Worm (Caenorhabditis elegans) whole organism, L4 larva: ENCODE data around the gene oma-2.
A peak's percentile ranks its signal among the peaks of the same experiment; 100 is the strongest.

ENCODE experiments used
- F10B5.3 ChIP-seq: sonication (generic microtip); optimal IDR thresholded peaks from 2 replicates; lab custom pipeline; 2016; ENCODE audit warnings: mild to moderate bottlenecking, missing genetic modification characterization, missing compliant biosample characterization
- F37D6.2 ChIP-seq: sonication (generic microtip); optimal IDR thresholded peaks from 2 replicates; lab custom pipeline; 2016; ENCODE audit warnings: mild to moderate bottlenecking, missing genetic modification characterization, missing compliant biosample characterization
- F44E2.7 ChIP-seq: fragments of 200-800 bp; sonication (Bioruptor generic); IDR thresholded peaks from 2 replicates; pipeline ENCODE4 v2.1.2; 2022; ENCODE audit warnings: missing genetic modification characterization, missing compliant biosample characterization
- T20F7.1 ChIP-seq: fragments of 200-800 bp; sonication (Bioruptor generic); optimal IDR thresholded peaks from 2 replicates; lab custom pipeline; 2018; ENCODE audit warnings: mild to moderate bottlenecking, missing genetic modification characterization, missing compliant biosample characterization
- T26A8.4 ChIP-seq: fragments of 200-800 bp; sonication (Bioruptor generic); IDR thresholded peaks from 2 replicates; pipeline ENCODE4 v1.3.6; 2022; ENCODE audit warnings: missing genetic modification characterization, missing compliant biosample characterization
- Y105C5A.15 ChIP-seq: fragments of 200-800 bp; sonication (Bioruptor generic); IDR thresholded peaks from 2 replicates; pipeline ENCODE4 v1.3.6; 2022; ENCODE audit warnings: missing genetic modification characterization, missing compliant biosample characterization
- Y5F2A.4 ChIP-seq: fragments of 200-800 bp; sonication (Bioruptor generic); optimal IDR thresholded peaks from 2 replicates; lab custom pipeline; 2018; ENCODE audit warnings: mild to moderate bottlenecking, missing genetic modification characterization, missing compliant biosample characterization
- aha-1 ChIP-seq: fragments of 150-350 bp; peaks from one replicate; lab custom pipeline; 2014; ENCODE audit warnings: missing biosample characterization, missing genetic modification characterization
- attf-4 ChIP-seq: sonication (generic microtip); optimal IDR thresholded peaks from 3 replicates; lab custom pipeline; 2017; ENCODE audit warnings: missing biosample characterization, missing genetic modification characterization
- ceh-28 ChIP-seq: fragments of 150-350 bp; optimal IDR thresholded peaks from 2 replicates; lab custom pipeline; 2014; ENCODE audit warnings: missing biosample characterization, missing genetic modification reagents, missing genetic modification characterization
- cey-2 ChIP-seq: sonication (generic microtip); optimal IDR thresholded peaks from 3 replicates; lab custom pipeline; 2017; ENCODE audit warnings: missing genetic modification characterization, mild to moderate bottlenecking, missing compliant biosample characterization, antibody characterized with exemption, borderline replicate concordance; ENCODE audit not compliant: insufficient read depth
- ctbp-1 ChIP-seq: fragments of 200-800 bp; sonication (Bioruptor generic); IDR thresholded peaks from 2 replicates; pipeline ENCODE4 v1.3.6; 2022; ENCODE audit warnings: missing genetic modification reagents, missing genetic modification characterization, missing compliant biosample characterization
- daf-16 ChIP-seq, 3 experiments: sonication (generic microtip); optimal IDR thresholded peaks; 2 replicates each; lab custom pipeline; 2016 to 2017; ENCODE audit warnings: missing genetic modification characterization in 3 of 3, missing genetic modification reagents in 3 of 3, mild to moderate bottlenecking in 2 of 3, missing compliant biosample characterization in 2 of 3, missing biosample characterization in 1 of 3, moderate library complexity in 1 of 3
- dmd-6 ChIP-seq: fragments of 200-800 bp; sonication (Bioruptor generic); IDR thresholded peaks from 2 replicates; pipeline ENCODE4 v1.3.6; 2022; ENCODE audit warnings: missing genetic modification reagents, missing genetic modification characterization, missing compliant biosample characterization
- dpl-1 ChIP-seq: fragments of 150-350 bp; optimal IDR thresholded peaks from 2 replicates; lab custom pipeline; 2014; ENCODE audit warnings: missing biosample characterization, missing genetic modification reagents, missing genetic modification characterization
- dve-1 ChIP-seq: sonication (generic microtip); optimal IDR thresholded peaks from 2 replicates; lab custom pipeline; 2017; ENCODE audit warnings: antibody characterized with exemption, mild to moderate bottlenecking, missing genetic modification characterization, missing compliant biosample characterization; ENCODE audit not compliant: insufficient read depth
- egl-43 ChIP-seq: fragments of 200-800 bp; sonication (Bioruptor generic); IDR thresholded peaks from 2 replicates; pipeline ENCODE4 v1.3.6; 2022; ENCODE audit warnings: missing genetic modification reagents, missing genetic modification characterization, missing compliant biosample characterization
- fkh-10 ChIP-seq: fragments of 150-350 bp; optimal IDR thresholded peaks from 2 replicates; lab custom pipeline; 2014; ENCODE audit warnings: missing biosample characterization, missing genetic modification reagents, missing genetic modification characterization
- hif-1 ChIP-seq, 2 experiments: sonication (generic microtip); optimal IDR thresholded peaks; 2 replicates each; lab custom pipeline; 2016 to 2017; ENCODE audit warnings: missing compliant biosample characterization in 2 of 2, missing genetic modification characterization in 2 of 2, missing genetic modification reagents in 2 of 2, missing genotype in 2 of 2, mild to moderate bottlenecking in 1 of 2
- hlh-11 ChIP-seq: fragments of 200-800 bp; sonication (Bioruptor generic); optimal IDR thresholded peaks from 2 replicates; lab custom pipeline; 2018; ENCODE audit warnings: mild to moderate bottlenecking, missing genetic modification characterization, missing compliant biosample characterization
- hlh-30 ChIP-seq: sonication (generic microtip); optimal IDR thresholded peaks from 2 replicates; lab custom pipeline; 2017; ENCODE audit warnings: antibody characterized with exemption, mild to moderate bottlenecking, missing genetic modification characterization, missing compliant biosample characterization; ENCODE audit not compliant: insufficient read depth
- hmg-1.1 ChIP-seq: fragments of 200-800 bp; sonication (Bioruptor generic); IDR thresholded peaks from 2 replicates; pipeline ENCODE4 v1.3.6; 2022; ENCODE audit warnings: missing genetic modification reagents, missing genetic modification characterization, missing compliant biosample characterization
- jun-1 ChIP-seq: fragments of 150-350 bp; optimal IDR thresholded peaks from 2 replicates; lab custom pipeline; 2014; ENCODE audit warnings: missing biosample characterization, missing genetic modification reagents, missing genetic modification characterization
- lin-13 ChIP-seq: fragments of 150-350 bp; optimal IDR thresholded peaks from 2 replicates; lab custom pipeline; 2014; ENCODE audit warnings: missing biosample characterization, missing genetic modification reagents, missing genetic modification characterization
- lin-15B ChIP-seq: fragments of 150-350 bp; sonication (generic microtip); optimal IDR thresholded peaks from 3 replicates; lab custom pipeline; 2014; ENCODE audit warnings: missing biosample characterization, missing genetic modification characterization
- lir-3 ChIP-seq: sonication (generic microtip); optimal IDR thresholded peaks from 2 replicates; lab custom pipeline; 2016; ENCODE audit warnings: mild to moderate bottlenecking, missing genetic modification characterization, missing compliant biosample characterization
- lsy-2 ChIP-seq, 2 experiments: fragments of 150-350 bp in 1 of 2; sonication (generic microtip) in 1 of 2; optimal IDR thresholded peaks; 2 replicates each; lab custom pipeline; 2014 to 2017; ENCODE audit warnings: missing biosample characterization in 2 of 2, missing genetic modification characterization in 2 of 2
- madf-9 ChIP-seq: fragments of 200-800 bp; sonication (Bioruptor generic); conservative IDR thresholded peaks from 2 replicates; pipeline ENCODE4 v1.3.6; 2022; ENCODE audit warnings: missing genetic modification reagents, missing genetic modification characterization, missing compliant biosample characterization
- mep-1 ChIP-seq: fragments of 150-350 bp; sonication (generic microtip); optimal IDR thresholded peaks from 3 replicates; lab custom pipeline; 2014; ENCODE audit warnings: missing biosample characterization, missing genetic modification characterization
- mes-2 ChIP-seq: sonication (generic microtip); optimal IDR thresholded peaks from 2 replicates; lab custom pipeline; 2016; ENCODE audit warnings: missing genotype, mild to moderate bottlenecking, missing genetic modification characterization, missing compliant biosample characterization; ENCODE audit not compliant: poor library complexity, severe bottlenecking
- mxl-2 ChIP-seq: fragments of 200-800 bp; sonication (Bioruptor generic); conservative IDR thresholded peaks from 2 replicates; pipeline ENCODE4 v1.3.6; 2022; ENCODE audit warnings: missing genetic modification reagents, missing genetic modification characterization, missing compliant biosample characterization
- mxl-3 ChIP-seq: fragments of 200-800 bp; sonication (Bioruptor generic); optimal IDR thresholded peaks from 2 replicates; lab custom pipeline; 2018; ENCODE audit warnings: mild to moderate bottlenecking, missing genetic modification characterization, missing compliant biosample characterization
- nhr-11 ChIP-seq: fragments of 150-350 bp; optimal IDR thresholded peaks from 2 replicates; lab custom pipeline; 2014; ENCODE audit warnings: missing biosample characterization, missing genetic modification characterization
- nhr-28 ChIP-seq: fragments of 150-350 bp; optimal IDR thresholded peaks from 2 replicates; lab custom pipeline; 2014; ENCODE audit warnings: missing biosample characterization, missing genetic modification characterization
- nhr-41 ChIP-seq: fragments of 200-800 bp; sonication (Bioruptor generic); IDR thresholded peaks from 2 replicates; pipeline ENCODE4 v1.3.6; 2022; ENCODE audit warnings: missing genetic modification reagents, missing genetic modification characterization, missing compliant biosample characterization
- nhr-42 ChIP-seq: fragments of 200-800 bp; sonication (Bioruptor generic); IDR thresholded peaks from 2 replicates; pipeline ENCODE4 v1.3.6; 2022; ENCODE audit warnings: missing genetic modification characterization, missing compliant biosample characterization
- nhr-48 ChIP-seq: sonication (generic microtip); optimal IDR thresholded peaks from 2 replicates; lab custom pipeline; 2016; ENCODE audit warnings: mild to moderate bottlenecking, missing genetic modification characterization, missing compliant biosample characterization
- nhr-76 ChIP-seq: fragments of 150-350 bp; optimal IDR thresholded peaks from 2 replicates; lab custom pipeline; 2014; ENCODE audit warnings: missing biosample characterization, missing genetic modification characterization
- pha-4 ChIP-seq, 2 experiments: fragments of 150-350 bp in 1 of 2; fragments of 200-800 bp in 1 of 2; sonication (Bioruptor generic) in 1 of 2; IDR thresholded peaks in 1 of 2; optimal IDR thresholded peaks in 1 of 2; 2 replicates each; pipeline versions ENCODE4 v1.3.6 to Lab custom; 2014 to 2022; ENCODE audit warnings: missing genetic modification characterization in 2 of 2, missing genetic modification reagents in 2 of 2, missing biosample characterization in 1 of 2, missing compliant biosample characterization in 1 of 2
- php-3 ChIP-seq: fragments of 200-800 bp; sonication (Bioruptor generic); IDR thresholded peaks from 2 replicates; pipeline ENCODE4 v1.3.6; 2022; ENCODE audit warnings: missing genetic modification reagents, missing genetic modification characterization, missing compliant biosample characterization
- pqm-1 ChIP-seq: sonication (generic microtip); optimal IDR thresholded peaks from 2 replicates; lab custom pipeline; 2017; ENCODE audit warnings: missing biosample characterization, missing genetic modification characterization
- sdz-12 ChIP-seq: fragments of 200-800 bp; sonication (Bioruptor generic); optimal IDR thresholded peaks from 2 replicates; lab custom pipeline; 2018; ENCODE audit warnings: mild to moderate bottlenecking, missing genetic modification characterization, missing compliant biosample characterization
- snpc-4 ChIP-seq: fragments of 150-350 bp; optimal IDR thresholded peaks from 2 replicates; lab custom pipeline; 2014; ENCODE audit warnings: missing biosample characterization, missing genetic modification characterization
- tra-1 ChIP-seq: fragments of 200-800 bp; sonication (Bioruptor generic); IDR thresholded peaks from 2 replicates; pipeline ENCODE4 v1.3.6; 2022; ENCODE audit warnings: missing genetic modification reagents, missing genetic modification characterization, missing compliant biosample characterization
- unc-39 ChIP-seq: sonication (generic microtip); optimal IDR thresholded peaks from 2 replicates; lab custom pipeline; 2017; ENCODE audit warnings: missing biosample characterization, missing genetic modification characterization
- zfp-3 ChIP-seq: fragments of 200-800 bp; sonication (Bioruptor generic); conservative IDR thresholded peaks from 2 replicates; pipeline ENCODE4 v1.3.6; 2022; ENCODE audit warnings: missing genetic modification reagents, missing genetic modification characterization, missing compliant biosample characterization
- zip-11 ChIP-seq: fragments of 200-800 bp; sonication (Bioruptor generic); IDR thresholded peaks from 2 replicates; pipeline ENCODE4 v1.3.6; 2022; ENCODE audit warnings: missing genetic modification characterization, missing compliant biosample characterization
- ztf-7 ChIP-seq: fragments of 150-350 bp; optimal IDR thresholded peaks from 2 replicates; lab custom pipeline; 2014; ENCODE audit warnings: missing biosample characterization, missing genetic modification characterization

oma-2 gene

ce11 chrV:8000929-8001513 is 28.2 kb upstream of the oma-2 start, which contains the start of gene Y97E10AR.1:
TSS of gene Y97E10AR.1 (plus strand) at chrV:8001463.
- TF ChIP-seq dmd-6, result peak; percentile 94
- TF ChIP-seq Y105C5A.15 (GFP tag; lab: Robert Waterston, UW), result no peak
- TF ChIP-seq aha-1 (tag; lab: Kevin White, UChicago), result peak; percentile 99
- TF ChIP-seq mes-2, result peak; percentile 42
- peak; percentile 84 for TF ChIP-seq mep-1 (tag; lab: Kevin White, UChicago)
- no peak for TF ChIP-seq lin-13
- 0 out of 2 replicates have a peak, but pooled peaks have one; percentile 39 for TF ChIP-seq T26A8.4 (GFP tag; lab: Robert Waterston, UW)
- TF ChIP-seq nhr-42, result no peak
- TF ChIP-seq nhr-41 (GFP tag; lab: Robert Waterston, UW), result peak; percentile 9; the same call in 1 of the 2 replicates
- TF ChIP-seq ztf-7 (tag; lab: Kevin White, UChicago), result no peak
- no peak for TF ChIP-seq Y5F2A.4 (GFP tag; lab: Kevin White, UChicago)
- TF ChIP-seq lsy-2 (tag; optimal IDR thresholded peaks at IDR 0.05; lab: Kevin White, UChicago), result peak; percentile 29 to 79
- no peak for TF ChIP-seq snpc-4 (tag; lab: Kevin White, UChicago)
- peak in 1 of 2 experiments; percentile 75 for TF ChIP-seq daf-16 (GFP tag; optimal IDR thresholded peaks at IDR 0.05; lab: Kevin White, UChicago)
- peak; percentile 87 for TF ChIP-seq daf-16 (tag; optimal IDR thresholded peaks at IDR 0.05; lab: Kevin White, UChicago)
- TF ChIP-seq ctbp-1 (GFP tag; lab: Robert Waterston, UW), result peak; percentile 83
- peak; percentile 73 for TF ChIP-seq dve-1 (tag; lab: Kevin White, UChicago)
- peak; percentile 86 for TF ChIP-seq nhr-48 (tag; lab: Kevin White, UChicago)
- TF ChIP-seq lir-3, result no peak
- no peak for TF ChIP-seq zip-11 (GFP tag; lab: Robert Waterston, UW)
- peak in 1 of 2 experiments; percentile 78 for TF ChIP-seq hif-1 (tag; optimal IDR thresholded peaks at IDR 0.05; lab: Kevin White, UChicago)
- no peak for TF ChIP-seq egl-43 (GFP tag; lab: Robert Waterston, UW)
- TF ChIP-seq hlh-11, result peak; percentile 97
- TF ChIP-seq pha-4 (GFP tag; IDR thresholded peaks at IDR 0.05; lab: Robert Waterston, UW), result peak; percentile 56; the same call in 1 of the 2 replicates
- peak; percentile 39 for TF ChIP-seq pha-4 (tag; optimal IDR thresholded peaks at IDR 0.05; lab: Kevin White, UChicago)
- no peak for TF ChIP-seq zfp-3 (GFP tag; lab: Robert Waterston, UW)
- TF ChIP-seq attf-4 (tag; lab: Kevin White, UChicago), result no peak
- peak; percentile 39 for TF ChIP-seq fkh-10 (GFP tag; lab: Kevin White, UChicago)
- no peak for TF ChIP-seq nhr-76 (tag; lab: Kevin White, UChicago)
- peak; percentile 85 for TF ChIP-seq nhr-28 (tag; lab: Kevin White, UChicago)
- TF ChIP-seq lin-15B (tag; lab: Kevin White, UChicago), result no peak
- TF ChIP-seq T20F7.1 (GFP tag; lab: Kevin White, UChicago), result peak; percentile 74
- TF ChIP-seq php-3 (GFP tag; lab: Robert Waterston, UW), result no peak
- TF ChIP-seq unc-39, result no peak
- TF ChIP-seq jun-1 (tag; lab: Kevin White, UChicago), result peak; percentile 46
- TF ChIP-seq sdz-12 (GFP tag; lab: Kevin White, UChicago), result no peak
- TF ChIP-seq F37D6.2, result peak; percentile 34
- peak; percentile 63 for TF ChIP-seq pqm-1 (tag; lab: Kevin White, UChicago)
- TF ChIP-seq hlh-30 (tag; lab: Kevin White, UChicago), result peak; percentile 95
- no peak for TF ChIP-seq F44E2.7
- peak; percentile 75 for TF ChIP-seq mxl-3 (GFP tag; lab: Kevin White, UChicago)
- peak; percentile 58 for TF ChIP-seq nhr-11
- TF ChIP-seq mxl-2, result 0 out of 2 replicates have a peak, but pooled peaks have one; percentile 42
- no peak for TF ChIP-seq ceh-28
- TF ChIP-seq dpl-1 (GFP tag; lab: Kevin White, UChicago), result peak; percentile 39
- peak; percentile 85 for TF ChIP-seq hmg-1.1 (GFP tag; lab: Robert Waterston, UW)
- peak; percentile 40; the same call in 1 of the 2 replicates for TF ChIP-seq madf-9 (GFP tag; lab: Robert Waterston, UW)
- TF ChIP-seq F10B5.3, result no peak
- 0 out of 2 replicates have a peak, but pooled peaks have one; percentile 28 for TF ChIP-seq tra-1 (GFP tag; lab: Robert Waterston, UW)
- no peak for TF ChIP-seq cey-2
